Fruit fly (Drosophila melanogaster) whole organism, embryonic: ENCODE data around the gene Jhbp1.

Experiments used
- BtbVII ChIP-seq: fragments of 200-800 bp; sonication (Bioruptor generic); optimal IDR thresholded peaks from 3 replicates; lab custom pipeline; 2017; ENCODE audit warnings: missing biosample characterization, mild to moderate bottlenecking, missing genetic modification characterization
- CG10209 ChIP-seq: fragments of 200-800 bp; sonication (Bioruptor generic); optimal IDR thresholded peaks from 3 replicates; lab custom pipeline; 2017; ENCODE audit warnings: missing biosample characterization, mild to moderate bottlenecking, missing genetic modification characterization, missing genetic modification reagents
- CG10321 ChIP-seq: fragments of 200-800 bp; sonication (Bioruptor generic); IDR thresholded peaks from 2 replicates; pipeline ENCODE4 v1.3.6; 2022; ENCODE audit warnings: missing biosample characterization, missing genetic modification characterization
- CG10959 ChIP-seq: fragments of 200-800 bp; sonication (Bioruptor generic); IDR thresholded peaks from 2 replicates; pipeline ENCODE4 v1.3.6; 2022; ENCODE audit warnings: missing biosample characterization, missing genetic modification characterization
- CG11560 ChIP-seq: fragments of 200-800 bp; sonication (Bioruptor generic); IDR thresholded peaks from 3 replicates; pipeline ENCODE4 v1.3.6; 2022; ENCODE audit warnings: missing biosample characterization, missing genetic modification characterization
- CG14860 ChIP-seq: fragments of 200-800 bp; sonication (Bioruptor generic); IDR thresholded peaks from 3 replicates; pipeline ENCODE4 v1.3.6; 2022; ENCODE audit warnings: missing biosample characterization, missing genetic modification characterization; ENCODE audit not compliant: partially characterized antibody
- CG15269 ChIP-seq: fragments of 200-800 bp; sonication (Bioruptor generic); optimal IDR thresholded peaks from 2 replicates; lab custom pipeline; 2018; ENCODE audit warnings: missing biosample characterization, mild to moderate bottlenecking, missing genetic modification characterization, moderate library complexity
- CG15601 ChIP-seq: fragments of 200-800 bp; sonication (Bioruptor generic); optimal IDR thresholded peaks from 3 replicates; lab custom pipeline; 2019; ENCODE audit warnings: missing biosample characterization, mild to moderate bottlenecking, missing genetic modification characterization, moderate library complexity
- CG1603 ChIP-seq: fragments of 200-800 bp; sonication (Bioruptor generic); optimal IDR thresholded peaks from 2 replicates; lab custom pipeline; 2019; ENCODE audit warnings: missing biosample characterization, mild to moderate bottlenecking, missing genetic modification characterization, moderate library complexity
- CG2202 ChIP-seq: fragments of 200-800 bp; sonication (Bioruptor generic); optimal IDR thresholded peaks from 2 replicates; lab custom pipeline; 2018; ENCODE audit warnings: missing biosample characterization, mild to moderate bottlenecking, missing genetic modification characterization
- CG3163 ChIP-seq: fragments of 200-800 bp; sonication (Bioruptor generic); optimal IDR thresholded peaks from 3 replicates; lab custom pipeline; 2016; ENCODE audit warnings: missing biosample characterization, missing genetic modification characterization
- CG33557 ChIP-seq: fragments of 200-800 bp; sonication (Bioruptor generic); optimal IDR thresholded peaks from 2 replicates; lab custom pipeline; 2019; ENCODE audit warnings: missing biosample characterization, mild to moderate bottlenecking, missing genetic modification characterization, moderate library complexity
- CG5953 ChIP-seq: fragments of 200-800 bp; sonication (Bioruptor generic); IDR thresholded peaks from 2 replicates; pipeline ENCODE4 v1.3.6; 2022; ENCODE audit warnings: missing biosample characterization, missing genetic modification characterization
- CG7556 ChIP-seq: fragments of 200-800 bp; sonication (Bioruptor generic); optimal IDR thresholded peaks from 2 replicates; lab custom pipeline; 2017; ENCODE audit warnings: missing biosample characterization, mild to moderate bottlenecking, missing genetic modification characterization
- CG8924 ChIP-seq: fragments of 200-800 bp; optimal IDR thresholded peaks from 3 replicates; lab custom pipeline; 2019; ENCODE audit warnings: missing biosample characterization, mild to moderate bottlenecking, missing genetic modification characterization, moderate library complexity
- Camta ChIP-seq: fragments of 200-800 bp; sonication (Bioruptor generic); optimal IDR thresholded peaks from 2 replicates; lab custom pipeline; 2016; ENCODE audit warnings: missing biosample characterization, missing genetic modification characterization
- E2f1 ChIP-seq: fragments of 200-800 bp; sonication (Bioruptor generic); IDR thresholded peaks from 2 replicates; pipeline ENCODE4 v1.3.6; 2022; ENCODE audit warnings: missing biosample characterization, missing genetic modification characterization
- E2f2 ChIP-seq: fragments of 200-800 bp; sonication (Bioruptor generic); IDR thresholded peaks from 2 replicates; pipeline ENCODE4 v1.3.6; 2022; ENCODE audit warnings: missing biosample characterization, missing genetic modification characterization
- Ets97D ChIP-seq: fragments of 200-800 bp; sonication (Bioruptor generic); optimal IDR thresholded peaks from 3 replicates; lab custom pipeline; 2016; ENCODE audit warnings: missing biosample characterization, missing genetic modification characterization
- HLH54F ChIP-seq: fragments of 200-800 bp; sonication (Bioruptor generic); optimal IDR thresholded peaks from 3 replicates; lab custom pipeline; 2016; ENCODE audit warnings: missing biosample characterization, missing genetic modification characterization
- Hmr ChIP-seq: fragments of 200-800 bp; sonication (Bioruptor generic); optimal IDR thresholded peaks from 3 replicates; lab custom pipeline; 2017; ENCODE audit warnings: mild to moderate bottlenecking, missing biosample characterization, missing genetic modification reagents, missing genetic modification characterization
- Hr39 ChIP-seq: fragments of >200 bp; optimal IDR thresholded peaks from 2 replicates; lab custom pipeline; 2017
- Hr51 ChIP-seq, 2 experiments: fragments of 200-800 bp; sonication (Bioruptor generic); optimal IDR thresholded peaks; 2 replicates in 1 of 2; 3 replicates in 1 of 2; lab custom pipeline; 2016 to 2018; ENCODE audit warnings: missing biosample characterization in 2 of 2, missing genetic modification characterization in 2 of 2, mild to moderate bottlenecking in 1 of 2, moderate library complexity in 1 of 2
- Max ChIP-seq: fragments of 200-800 bp; sonication (Bioruptor generic); optimal IDR thresholded peaks from 2 replicates; lab custom pipeline; 2016; ENCODE audit warnings: missing biosample characterization, mild to moderate bottlenecking, missing genetic modification characterization
- Nf-YA ChIP-seq: fragments of 200-800 bp; sonication (Bioruptor generic); IDR thresholded peaks from 2 replicates; pipeline ENCODE4 v1.3.6; 2022; ENCODE audit warnings: missing biosample characterization, missing genetic modification characterization
- Pdp1 ChIP-seq, 2 experiments: fragments of 200-800 bp; sonication (Bioruptor generic); optimal IDR thresholded peaks; 3 replicates each; lab custom pipeline; 2016; ENCODE audit warnings: missing biosample characterization in 2 of 2, missing genetic modification characterization in 2 of 2, mild to moderate bottlenecking in 1 of 2, moderate library complexity in 1 of 2
- Sox100B ChIP-seq: fragments of 200-800 bp; sonication (Bioruptor generic); optimal IDR thresholded peaks from 3 replicates; lab custom pipeline; 2018; ENCODE audit warnings: missing biosample characterization, mild to moderate bottlenecking, missing genetic modification characterization
- Stat92E ChIP-seq, 3 experiments: fragments of >200 bp in 2 of 3; fragments of 200-800 bp in 1 of 3; sonication (Bioruptor generic) in 1 of 3; optimal IDR thresholded peaks; 2 replicates each; lab custom pipeline; 2017 to 2019; ENCODE audit warnings: missing biosample characterization in 3 of 3, missing genetic modification characterization in 3 of 3, mild to moderate bottlenecking in 1 of 3, moderate library complexity in 1 of 3
- Xrp1 ChIP-seq: fragments of 200-800 bp; sonication (Bioruptor generic); IDR thresholded peaks from 2 replicates; pipeline ENCODE4 v1.3.6; 2022; ENCODE audit warnings: missing biosample characterization, missing genetic modification characterization
- bab2 ChIP-seq: fragments of 200-800 bp; sonication (Bioruptor generic); optimal IDR thresholded peaks from 2 replicates; lab custom pipeline; 2016; ENCODE audit warnings: missing biosample characterization, missing genetic modification characterization
- bcd ChIP-seq: fragments of 200-800 bp; sonication (Bioruptor generic); optimal IDR thresholded peaks from 2 replicates; lab custom pipeline; 2017; ENCODE audit warnings: missing biosample characterization, mild to moderate bottlenecking, missing genetic modification characterization
- chif ChIP-seq, 2 experiments: fragments of 200-800 bp; sonication (Bioruptor generic); optimal IDR thresholded peaks; 3 replicates each; lab custom pipeline; 2016; ENCODE audit warnings: missing biosample characterization in 2 of 2, missing genetic modification characterization in 2 of 2
- ci ChIP-seq: fragments of 200-800 bp; sonication (Bioruptor generic); IDR thresholded peaks from 3 replicates; pipeline ENCODE4 v1.3.6; 2022; ENCODE audit warnings: missing biosample characterization, missing genetic modification characterization
- dmrt99B ChIP-seq: fragments of 200-800 bp; sonication (Bioruptor generic); optimal IDR thresholded peaks from 2 replicates; lab custom pipeline; 2018; ENCODE audit warnings: missing biosample characterization, mild to moderate bottlenecking, missing genetic modification characterization, moderate library complexity
- dpn ChIP-seq, 2 experiments: fragments of 200-800 bp; sonication (Bioruptor generic); optimal IDR thresholded peaks; 3 replicates each; lab custom pipeline; 2016; ENCODE audit warnings: missing biosample characterization in 2 of 2, missing genetic modification characterization in 2 of 2
- emc ChIP-seq: fragments of 200-800 bp; sonication (Bioruptor generic); optimal IDR thresholded peaks from 2 replicates; lab custom pipeline; 2016; ENCODE audit warnings: missing biosample characterization, missing genetic modification characterization
- gem ChIP-seq: fragments of 200-800 bp; sonication (Bioruptor generic); optimal IDR thresholded peaks from 2 replicates; lab custom pipeline; 2019; ENCODE audit warnings: missing biosample characterization, mild to moderate bottlenecking, missing genetic modification characterization, moderate library complexity
- grau ChIP-seq: fragments of 200-800 bp; optimal IDR thresholded peaks from 3 replicates; lab custom pipeline; 2019; ENCODE audit warnings: missing biosample characterization, mild to moderate bottlenecking, missing genetic modification characterization, moderate library complexity
- lov ChIP-seq, 2 experiments: fragments of 200-800 bp in 1 of 2; fragments of >200 bp in 1 of 2; sonication (Bioruptor generic) in 1 of 2; IDR thresholded peaks in 1 of 2; optimal IDR thresholded peaks in 1 of 2; 2 replicates in 1 of 2; 3 replicates in 1 of 2; pipeline versions ENCODE4 v1.3.6 to Lab custom; 2017 to 2022; ENCODE audit warnings: missing biosample characterization in 1 of 2, missing genetic modification characterization in 1 of 2
- org-1 ChIP-seq: fragments of 200-800 bp; sonication (Bioruptor generic); optimal IDR thresholded peaks from 2 replicates; lab custom pipeline; 2017; ENCODE audit warnings: missing biosample characterization, missing genetic modification characterization
- otp ChIP-seq: fragments of 200-800 bp; sonication (Bioruptor generic); IDR thresholded peaks from 3 replicates; pipeline ENCODE4, ENCODE4 v1.3.6; 2022; ENCODE audit warnings: missing biosample characterization, missing genetic modification characterization
- pan ChIP-seq, 4 experiments: fragments of >200 bp in 3 of 4; fragments of 200-800 bp in 1 of 4; sonication (Bioruptor generic) in 1 of 4; optimal IDR thresholded peaks in 3 of 4; IDR thresholded peaks in 1 of 4; 2 replicates each; pipeline versions ENCODE4 v1.3.6 to Lab custom; 2017 to 2022; ENCODE audit warnings: missing biosample characterization in 2 of 4, missing genetic modification characterization in 2 of 4, mixed read lengths in 1 of 4
- sens ChIP-seq: fragments of 200-800 bp; sonication (Bioruptor generic); peaks from one replicate; lab custom pipeline; 2016; ENCODE audit warnings: missing biosample characterization, missing genetic modification characterization
- sisA ChIP-seq: fragments of 200-800 bp; sonication (Bioruptor generic); IDR thresholded peaks from 2 replicates; pipeline ENCODE4 v1.3.6; 2022; ENCODE audit warnings: missing biosample characterization, missing genetic modification characterization
- sob ChIP-seq: fragments of 200-800 bp; sonication (Bioruptor generic); IDR thresholded peaks from 2 replicates; pipeline ENCODE4 v1.3.6; 2022; ENCODE audit warnings: missing biosample characterization, missing genetic modification characterization
- tgo ChIP-seq: fragments of 200-800 bp; sonication (Bioruptor generic); IDR thresholded peaks from 3 replicates; pipeline ENCODE4 v1.3.6; 2022; ENCODE audit warnings: missing biosample characterization, missing genetic modification characterization
- trem ChIP-seq: fragments of 200-800 bp; optimal IDR thresholded peaks from 3 replicates; lab custom pipeline; 2019; ENCODE audit warnings: missing biosample characterization, mild to moderate bottlenecking, missing genetic modification characterization, moderate library complexity
- ttk ChIP-seq: fragments of 200-800 bp; sonication (Bioruptor generic); IDR thresholded peaks from 2 replicates; pipeline ENCODE4 v2.1.2; 2022; ENCODE audit warnings: missing biosample characterization, missing genetic modification characterization
- twi ChIP-seq: fragments of 200-800 bp; optimal IDR thresholded peaks from 2 replicates; lab custom pipeline; 2019; ENCODE audit warnings: missing biosample characterization, mild to moderate bottlenecking, missing genetic modification characterization, moderate library complexity
- tx ChIP-seq: fragments of 200-800 bp; sonication (Bioruptor generic); optimal IDR thresholded peaks from 2 replicates; lab custom pipeline; 2016; ENCODE audit warnings: missing biosample characterization, missing genetic modification characterization
- zfh1 ChIP-seq: fragments of 200-800 bp; sonication (Bioruptor generic); IDR thresholded peaks from 3 replicates; pipeline ENCODE4 v1.3.6; 2022; ENCODE audit warnings: missing biosample characterization, missing genetic modification characterization

The Jhbp1 gene

DNA sequence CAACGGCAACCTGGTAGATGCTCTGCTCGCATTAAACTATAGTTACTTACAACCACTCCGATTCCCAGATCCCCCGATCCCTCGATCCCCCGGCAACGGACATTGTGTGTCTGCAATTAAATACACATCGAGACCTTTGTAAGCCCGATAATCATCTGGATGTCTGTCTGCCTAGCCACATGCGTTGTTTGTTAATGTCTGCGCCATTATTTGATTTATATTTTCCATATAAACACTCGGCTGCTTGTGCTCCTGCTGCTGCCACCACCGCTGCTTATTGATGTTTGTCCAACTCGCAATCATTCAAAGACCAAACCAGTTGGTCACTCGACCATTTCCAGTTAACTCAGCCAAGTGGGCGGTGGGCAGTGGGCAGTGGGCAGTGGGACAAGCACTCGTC, 51.0 kb downstream of the Jhbp1 start (continued):
- TF ChIP-seq chif (GFP tag; optimal IDR thresholded peaks at IDR 0.05; lab: Kevin White, UChicago) (peak in 1 of 2 experiments; percentile 9), CG7556 (peak; percentile 10), sisA (GFP tag; lab: Robert Waterston, UW) (no peak), bab2 (GFP tag; lab: Kevin White, UChicago) (peak; percentile 14), E2f1 (GFP tag; lab: Robert Waterston, UW) (no peak), gem (tag; lab: Kevin White, UChicago) (peak; percentile 4), Hmr (GFP tag; lab: Kevin White, UChicago) (peak; percentile 1), CG10209 (peak; percentile 49), BtbVII (GFP tag; lab: Kevin White, UChicago) (peak; percentile 6), trem (tag; lab: Kevin White, UChicago) (no peak), CG2202 (tag; lab: Kevin White, UChicago) (peak; percentile 42), tgo (GFP tag; lab: Robert Waterston, UW) (no peak), Pdp1 (GFP tag; optimal IDR thresholded peaks at IDR 0.05; lab: Kevin White, UChicago) (no peak), CG3163 (GFP tag; lab: Kevin White, UChicago) (no peak), CG1603 (tag; lab: Kevin White, UChicago) (peak; percentile 55), dmrt99B (tag; lab: Kevin White, UChicago) (peak; percentile 36), Xrp1 (GFP tag; lab: Robert Waterston, UW) (peak; percentile 49; the same call in 1 of the 2 replicates), ci (peak; percentile 41; the same call in 1 of the 3 replicates), org-1 (GFP tag; lab: Kevin White, UChicago) (peak; percentile 14), tx (GFP tag; lab: Kevin White, UChicago) (no peak), Stat92E (GFP tag; optimal IDR thresholded peaks at IDR 0.05; lab: Kevin White, UChicago) (no peak), Nf-YA (0 out of 2 replicates have a peak, but pooled peaks have one; percentile 13), grau (tag; lab: Kevin White, UChicago) (no peak), lov (optimal IDR thresholded peaks at IDR 0.05; lab: Kevin White, UChicago) (no peak), lov (GFP tag; IDR thresholded peaks at IDR 0.05; lab: Robert Waterston, UW) (0 out of 3 replicates have a peak, but pooled peaks have one; percentile 48), CG5953 (GFP tag; lab: Robert Waterston, UW) (peak; percentile 49; the same call in 1 of the 2 replicates), dpn (GFP tag; optimal IDR thresholded peaks at IDR 0.05; lab: Kevin White, UChicago) (no peak), CG15601 (peak; percentile 3), otp (peak; percentile 49; the same call in 1 of the 3 replicates), pan (optimal IDR thresholded peaks at IDR 0.05; lab: Kevin White, UChicago) (no peak), pan (GFP tag; optimal IDR thresholded peaks at IDR 0.05 in 1 of 2, IDR thresholded peaks at IDR 0.05 in 1 of 2) (no peak), CG15269 (tag; lab: Kevin White, UChicago) (peak; percentile 10), E2f2 (GFP tag; lab: Robert Waterston, UW) (0 out of 2 replicates have a peak, but pooled peaks have one; percentile 13), Hr51 (GFP tag; optimal IDR thresholded peaks at IDR 0.05; lab: Kevin White, UChicago) (peak in 1 of 2 experiments; percentile 1), CG33557 (GFP tag; lab: Kevin White, UChicago) (peak; percentile 15), zfh1 (GFP tag; lab: Robert Waterston, UW) (0 out of 3 replicates have a peak, but pooled peaks have one; percentile 19), sob (GFP tag; lab: Robert Waterston, UW) (no peak), HLH54F (no peak)

DNA sequence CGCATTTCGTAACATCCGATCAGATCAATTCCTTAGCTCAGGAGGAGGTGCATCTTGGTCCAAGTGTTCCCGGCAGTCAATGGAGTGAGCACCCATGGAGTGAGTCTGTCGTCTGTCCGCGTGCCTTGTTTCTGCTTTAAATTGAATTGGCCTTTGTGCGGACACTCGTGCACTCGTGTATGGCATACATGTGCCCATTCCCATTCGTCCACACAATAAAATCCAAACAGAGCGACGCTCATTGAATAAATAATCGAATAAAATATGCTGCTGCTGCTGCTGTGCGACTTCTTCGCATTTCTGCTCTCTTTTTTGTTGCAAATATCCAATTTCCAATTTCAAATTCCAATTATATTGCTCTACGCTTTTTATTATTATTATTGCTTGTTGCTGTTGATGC, 51.8 kb downstream of the Jhbp1 start:
- TF ChIP-seq sens (peak; percentile 32), CG11560 (tag; lab: Robert Waterston, UW) (no peak), CG8924 (tag; lab: Kevin White, UChicago) (no peak), CG14860 (GFP tag; lab: Robert Waterston, UW) (no peak), Max (GFP tag; lab: Kevin White, UChicago) (no peak), CG10959 (GFP tag; lab: Robert Waterston, UW) (no peak), emc (GFP tag; lab: Kevin White, UChicago) (no peak), Sox100B (GFP tag; lab: Kevin White, UChicago) (no peak), CG10321 (GFP tag; lab: Robert Waterston, UW) (no peak), Ets97D (GFP tag; lab: Kevin White, UChicago) (no peak), twi (tag; lab: Kevin White, UChicago) (peak; percentile 13), Hr39 (lab: Kevin White, UChicago) (no peak), ttk (GFP tag; lab: Robert Waterston, UW) (no peak), bcd (GFP tag; lab: Kevin White, UChicago) (no peak), Camta (GFP tag; lab: Kevin White, UChicago) (no peak)
